Fruit fly (Drosophila melanogaster) Kc167 (cell line): ENCODE data around the gene beta-PheRS.

ENCODE experiments used
- Sin3A ChIP-seq: fragments of >200 bp; optimal IDR thresholded peaks from 2 replicates; lab custom pipeline; 2018; ENCODE audit warnings: missing external identifiers
- h ChIP-seq: fragments of >200 bp; optimal IDR thresholded peaks from 3 replicates; lab custom pipeline; 2018; ENCODE audit warnings: missing external identifiers
- insv ChIP-seq: fragments of >200 bp; optimal IDR thresholded peaks from 3 replicates; lab custom pipeline; 2018; ENCODE audit warnings: missing external identifiers
- psq ChIP-seq: fragments of >200 bp; optimal IDR thresholded peaks from 2 replicates; lab custom pipeline; 2017; ENCODE audit warnings: missing external identifiers
- ttk ChIP-seq: sonication (Bioruptor generic); optimal IDR thresholded peaks from 2 replicates; lab custom pipeline; 2017; ENCODE audit warnings: missing external identifiers

dm6 chr3R:24296913-24297312 is 44.4 kb upstream of the beta-PheRS start:
- TF ChIP-seq h (lab: Kevin White, UChicago) (no peak), insv (lab: Kevin White, UChicago) (no peak), psq (lab: Kevin White, UChicago) (no peak), Sin3A (lab: Kevin White, UChicago) (no peak), ttk (lab: Kevin White, UChicago) (no peak)
